Fruit fly (Drosophila melanogaster): ENCODE measurements around the gene CG15425.

CG15425 gene

DNA sequence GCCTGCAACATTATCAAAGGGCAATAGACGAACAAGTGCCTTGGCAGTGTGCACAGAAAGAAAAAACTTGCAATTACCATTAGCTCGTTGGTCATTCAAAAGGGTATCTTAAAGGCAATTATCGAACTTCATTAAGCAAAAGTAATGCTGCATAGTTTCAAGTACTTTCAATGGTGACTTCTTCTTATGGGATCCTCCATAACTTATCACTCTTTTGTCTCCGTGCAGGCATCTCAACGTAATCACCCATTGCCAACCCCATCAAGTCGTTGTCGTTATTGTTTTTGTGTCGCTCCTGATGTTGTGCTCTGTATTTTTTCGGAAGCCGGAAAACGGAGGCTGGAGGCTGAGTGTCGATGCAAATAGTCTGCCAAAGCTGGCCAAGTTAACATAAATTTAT is 39.5 kb downstream of the CG15425 start (continued):
- TF ChIP-seq Lpt (GFP tag; optimal IDR thresholded peaks at IDR 0.05) (no peak), fd59A (GFP tag; optimal IDR thresholded peaks at IDR 0.05) (no peak), pdm3 (GFP tag; optimal IDR thresholded peaks at IDR 0.05) (peak; percentile 9), Gug (GFP tag; IDR thresholded peaks at IDR 0.05) (no peak), CG11294 (GFP tag; IDR thresholded peaks at IDR 0.05) (no peak), Hr4 (GFP tag; optimal IDR thresholded peaks at IDR 0.05) (no peak), CG10669 (GFP tag; optimal IDR thresholded peaks at IDR 0.05) (peak; percentile 7), cyc (GFP tag; optimal IDR thresholded peaks at IDR 0.05) (no peak), CG31627 (GFP tag; optimal IDR thresholded peaks at IDR 0.05) (no peak), CG9139 (GFP tag; optimal IDR thresholded peaks at IDR 0.05) (no peak), achi (GFP tag; optimal IDR thresholded peaks at IDR 0.05) (no peak), Eip93F (GFP tag; optimal IDR thresholded peaks at IDR 0.05) (no peak), salr (GFP tag; optimal IDR thresholded peaks at IDR 0.05) (no peak), CG3919 (GFP tag; optimal IDR thresholded peaks at IDR 0.05) (no peak), Met (GFP tag; optimal IDR thresholded peaks at IDR 0.05) (peak; percentile 35), CG1621 (tag; optimal IDR thresholded peaks at IDR 0.05) (no peak), svp (GFP tag) (peak; percentile 67), CG8632 (GFP tag; optimal IDR thresholded peaks at IDR 0.05) (no peak), eg (GFP tag; IDR thresholded peaks at IDR 0.05) (0 out of 3 replicates have a peak, but pooled peaks have one; percentile 13), Eip78C (GFP tag) (peak; percentile 62), Sox14 (GFP tag; optimal IDR thresholded peaks at IDR 0.05) (no peak), fkh (GFP tag; optimal IDR thresholded peaks at IDR 0.05) (no peak), CG3032 (tag; optimal IDR thresholded peaks at IDR 0.05) (peak; percentile 20)
